Worm (Caenorhabditis elegans): Measurements from ENCODE around the gene Y62H9A.10.

DNA sequence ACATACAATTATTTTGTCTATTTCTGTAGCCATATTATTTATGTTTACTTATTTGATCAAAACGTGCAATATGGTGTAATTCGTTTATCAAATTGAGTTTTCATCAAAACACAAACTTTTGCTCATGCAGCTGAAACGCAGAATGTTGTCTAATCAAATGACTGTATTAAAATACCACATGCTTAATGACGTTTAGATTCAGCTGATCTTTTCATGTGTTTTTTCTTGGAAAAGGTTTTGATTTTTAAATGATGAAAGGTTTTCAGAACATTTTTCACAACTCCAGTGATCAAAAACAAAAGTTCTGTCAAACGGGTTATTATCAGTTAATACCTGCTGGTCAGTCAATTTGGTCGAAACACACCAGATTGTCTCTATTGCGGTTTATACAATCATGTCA, 27.3 kb downstream of the Y62H9A.10 start, which contains the start of gene Y62H9A.1:
- TF ChIP-seq Y67H2A.10 (GFP tag; conservative IDR thresholded peaks at IDR 0.05) (no peak), ama-1 (optimal IDR thresholded peaks at IDR 0.05) (no peak), ama-1 (GFP tag; optimal IDR thresholded peaks at IDR 0.05) (no peak), madf-3 (GFP tag; IDR thresholded peaks at IDR 0.05) (no peak), lin-26 (GFP tag; IDR thresholded peaks at IDR 0.05) (no peak), snpc-4 (GFP tag; optimal IDR thresholded peaks at IDR 0.05) (no peak), snpc-4 (tag; optimal IDR thresholded peaks at IDR 0.05) (no peak), C06A6.2 (GFP tag; conservative IDR thresholded peaks at IDR 0.05) (no peak)

All from whole organism, young adult.